Worm (Caenorhabditis elegans): ENCODE data around the gene dod-17.
A peak's percentile ranks its signal among the peaks of the same experiment; 100 is the strongest.

Gene dod-17

ce11 chrIV:12997560-12997959 lies 21.5 kb downstream of the dod-17 start:
- TF ChIP-seq xnd-1 (tag; optimal IDR thresholded peaks at IDR 0.05) (no peak), Y79H2A.3 (GFP tag; conservative IDR thresholded peaks at IDR 0.05) (no peak), F39B2.1 (GFP tag; IDR thresholded peaks at IDR 0.05) (no peak), ekl-4 (GFP tag; IDR thresholded peaks at IDR 0.05) (no peak), lin-35 (GFP tag; optimal IDR thresholded peaks at IDR 0.05) (no peak), F49E8.2 (tag; optimal IDR thresholded peaks at IDR 0.05; ENCODE audit: insufficient read depth) (no peak), mxl-1 (tag; optimal IDR thresholded peaks at IDR 0.05) (no peak), F57C9.4 (tag; optimal IDR thresholded peaks at IDR 0.05) (no peak)

DNA sequence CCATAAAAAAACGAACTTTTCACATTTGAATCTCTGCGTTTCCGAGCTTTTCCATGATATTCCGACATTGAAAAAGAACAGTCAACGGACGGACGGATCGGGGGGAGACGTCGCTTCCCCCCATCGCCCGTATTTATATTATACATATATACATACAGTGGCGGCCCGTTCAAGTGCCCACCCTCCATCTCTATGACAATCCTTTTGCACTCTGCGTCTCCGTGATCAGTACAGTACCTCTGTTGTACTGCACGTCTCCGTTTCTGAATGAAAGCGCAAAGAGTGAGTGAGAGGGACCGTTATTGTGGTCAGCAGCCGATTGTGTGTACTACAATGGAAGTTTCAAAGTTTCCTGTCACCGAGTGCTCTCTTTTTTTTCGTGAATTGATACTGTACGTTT lies 23.0 kb downstream of the dod-17 start:
- TF ChIP-seq T07F8.4 (tag; optimal IDR thresholded peaks at IDR 0.05) (no peak), F23B12.7 (tag; optimal IDR thresholded peaks at IDR 0.05; ENCODE audit: insufficient read depth) (no peak)

- TF ChIP-seq dpff-1 (tag; optimal IDR thresholded peaks at IDR 0.05) (no peak), nhr-80 (tag; optimal IDR thresholded peaks at IDR 0.05) (peak; percentile 16)
Observed at ce11 chrIV:13008405-13009208, 32.5 kb downstream of the dod-17 start, which contains the start of gene mbk-2. Gene mbk-2 (plus strand): TSS chrIV:13009158.

DNA sequence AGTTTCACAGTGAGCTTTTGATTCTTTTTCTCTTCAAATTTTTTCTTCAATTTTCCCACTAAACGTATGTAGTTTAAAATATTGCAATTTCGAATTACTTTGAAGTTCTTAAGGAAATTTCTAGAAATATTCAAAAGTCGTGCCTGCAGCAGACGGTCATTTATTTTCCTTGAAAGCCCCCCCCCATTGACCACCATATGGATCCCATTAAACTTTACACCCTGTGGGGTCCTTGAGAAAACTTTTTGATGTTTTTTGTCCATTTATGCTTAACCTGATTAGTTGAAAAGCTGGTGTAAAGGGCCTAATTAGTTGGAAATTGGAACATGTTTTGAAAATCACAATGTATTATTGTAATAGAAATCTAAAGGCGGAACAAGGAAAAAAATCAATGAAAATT lies 33.4 kb downstream of the dod-17 start:
- TF ChIP-seq mcd-1 (GFP tag; IDR thresholded peaks at IDR 0.05) (no peak), zfh-2 (GFP tag; conservative IDR thresholded peaks at IDR 0.05) (no peak), F33H1.4 (GFP tag; IDR thresholded peaks at IDR 0.05) (no peak), attf-5 (GFP tag; optimal IDR thresholded peaks at IDR 0.05) (no peak), unc-130 (GFP tag; optimal IDR thresholded peaks at IDR 0.05) (no peak), T07F8.4 (tag; optimal IDR thresholded peaks at IDR 0.05) (no peak), F39B2.1 (GFP tag; IDR thresholded peaks at IDR 0.05) (no peak), tbp1 (GFP tag; optimal IDR thresholded peaks at IDR 0.05) (no peak), ztf-18 (tag; optimal IDR thresholded peaks at IDR 0.05) (no peak), nfya-2 (GFP tag; IDR thresholded peaks at IDR 0.05) (no peak), zim-3 (tag; optimal IDR thresholded peaks at IDR 0.05) (no peak), Y56A3A.18 (GFP tag; IDR thresholded peaks at IDR 0.05) (no peak), snpc-1.1 (tag; optimal IDR thresholded peaks at IDR 0.05; ENCODE audit: insufficient read depth) (no peak), ccch-3 (GFP tag; optimal IDR thresholded peaks at IDR 0.05) (no peak), pbrm-1 (GFP tag; IDR thresholded peaks at IDR 0.05) (no peak), F55B11.4 (tag; optimal IDR thresholded peaks at IDR 0.05; ENCODE audit: borderline replicate concordance, insufficient read depth) (no peak)

DNA sequence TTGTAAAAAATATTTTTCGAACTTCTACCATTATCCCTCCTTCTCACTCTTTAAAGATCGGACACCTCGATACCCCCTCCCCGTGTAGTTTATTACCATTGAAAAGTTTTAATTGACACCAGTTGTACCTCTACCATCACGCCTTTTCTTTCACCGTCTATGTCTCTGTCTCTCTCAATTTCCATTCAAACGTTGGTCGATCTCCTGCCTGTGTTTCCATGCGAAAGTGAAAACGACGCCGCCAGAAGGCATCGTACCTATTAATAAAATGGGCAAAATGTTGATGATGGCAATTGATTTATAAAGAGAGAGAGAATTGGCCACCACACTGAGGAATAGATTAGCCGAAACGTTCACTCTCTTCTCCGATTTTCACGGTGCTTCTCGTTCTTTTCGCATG lies 37.1 kb downstream of the dod-17 start:
- no peak for TF ChIP-seq rec-8 (tag; optimal IDR thresholded peaks at IDR 0.05)
- TF ChIP-seq nhr-80 (tag; optimal IDR thresholded peaks at IDR 0.05): peak; percentile 2
- 0 out of 2 replicates have a peak, but pooled peaks have one; percentile 14 for TF ChIP-seq C06A6.2 (GFP tag; conservative IDR thresholded peaks at IDR 0.05)

Measured in whole organism, young adult.